Fruit fly (Drosophila melanogaster) whole organism, embryonic: ENCODE results near the gene caps.

Source experiments
- Aef1 ChIP-seq: fragments of 200-800 bp; sonication (Bioruptor generic); IDR thresholded peaks from 3 replicates; pipeline ENCODE4 v1.3.6; 2022; ENCODE audit warnings: missing biosample characterization, missing genetic modification characterization
- Asciz ChIP-seq: fragments of 200-800 bp; sonication (Bioruptor generic); optimal IDR thresholded peaks from 2 replicates; lab custom pipeline; 2017; ENCODE audit warnings: missing biosample characterization, mild to moderate bottlenecking, missing genetic modification characterization, missing genetic modification reagents
- Bdp1 ChIP-seq: fragments of 200-800 bp; sonication (Bioruptor generic); optimal IDR thresholded peaks from 3 replicates; lab custom pipeline; 2016; ENCODE audit warnings: missing biosample characterization, missing genetic modification characterization
- CG1024 ChIP-seq: fragments of 200-800 bp; sonication (Bioruptor generic); IDR thresholded peaks from 2 replicates; pipeline ENCODE4 v1.3.6; 2022; ENCODE audit warnings: missing biosample characterization, missing genetic modification characterization
- CG10959 ChIP-seq: fragments of 200-800 bp; sonication (Bioruptor generic); IDR thresholded peaks from 2 replicates; pipeline ENCODE4 v1.3.6; 2022; ENCODE audit warnings: missing biosample characterization, missing genetic modification characterization
- CG11398 ChIP-seq: fragments of 200-800 bp; sonication (Bioruptor generic); optimal IDR thresholded peaks from 2 replicates; lab custom pipeline; 2016; ENCODE audit warnings: missing biosample characterization, missing genetic modification characterization
- CG14050 ChIP-seq: fragments of 200-800 bp; sonication (Bioruptor generic); IDR thresholded peaks from 3 replicates; pipeline ENCODE4 v1.3.6; 2022; ENCODE audit warnings: missing biosample characterization, missing genetic modification characterization
- CG14965 ChIP-seq: fragments of 200-800 bp; sonication (Bioruptor generic); optimal IDR thresholded peaks from 2 replicates; lab custom pipeline; 2016; ENCODE audit warnings: missing biosample characterization, missing genetic modification characterization, borderline replicate concordance
- CG16815 ChIP-seq: fragments of 200-800 bp; sonication (Bioruptor generic); optimal IDR thresholded peaks from 3 replicates; lab custom pipeline; 2017; ENCODE audit warnings: missing biosample characterization, mild to moderate bottlenecking, missing genetic modification characterization
- CG17186 ChIP-seq: fragments of 200-800 bp; sonication (Bioruptor generic); optimal IDR thresholded peaks from 3 replicates; lab custom pipeline; 2017; ENCODE audit warnings: missing biosample characterization, missing genetic modification reagents, missing genetic modification characterization
- CG17568 ChIP-seq: fragments of 200-800 bp; sonication (Bioruptor generic); optimal IDR thresholded peaks from 2 replicates; lab custom pipeline; 2018; ENCODE audit warnings: missing biosample characterization, mild to moderate bottlenecking, missing genetic modification characterization, moderate library complexity
- CG1832 ChIP-seq: fragments of 200-800 bp; sonication (Bioruptor generic); optimal IDR thresholded peaks from 2 replicates; lab custom pipeline; 2017; ENCODE audit warnings: missing biosample characterization, mild to moderate bottlenecking, missing genetic modification characterization, inconsistent platforms
- CG2202 ChIP-seq: fragments of 200-800 bp; sonication (Bioruptor generic); optimal IDR thresholded peaks from 2 replicates; lab custom pipeline; 2018; ENCODE audit warnings: missing biosample characterization, mild to moderate bottlenecking, missing genetic modification characterization
- CG2889 ChIP-seq: fragments of 200-800 bp; sonication (Bioruptor generic); IDR thresholded peaks from 3 replicates; pipeline ENCODE4 v1.3.6; 2022; ENCODE audit warnings: missing biosample characterization, missing genetic modification characterization
- CG33557 ChIP-seq: fragments of 200-800 bp; sonication (Bioruptor generic); optimal IDR thresholded peaks from 2 replicates; lab custom pipeline; 2019; ENCODE audit warnings: missing biosample characterization, mild to moderate bottlenecking, missing genetic modification characterization, moderate library complexity
- CG5953 ChIP-seq: fragments of 200-800 bp; sonication (Bioruptor generic); IDR thresholded peaks from 2 replicates; pipeline ENCODE4 v1.3.6; 2022; ENCODE audit warnings: missing biosample characterization, missing genetic modification characterization
- CG6791 ChIP-seq: fragments of 200-800 bp; sonication (Bioruptor generic); IDR thresholded peaks from 3 replicates; pipeline ENCODE4 v1.3.6; 2022; ENCODE audit warnings: missing biosample characterization, missing genetic modification characterization; ENCODE audit not compliant: partially characterized antibody
- CoRest ChIP-seq: fragments of 200-800 bp; sonication (Bioruptor generic); optimal IDR thresholded peaks from 3 replicates; lab custom pipeline; 2018; ENCODE audit warnings: missing biosample characterization, mild to moderate bottlenecking, missing genetic modification characterization, moderate library complexity
- H15 ChIP-seq: fragments of 200-800 bp; sonication (Bioruptor generic); IDR thresholded peaks from 3 replicates; pipeline ENCODE4 v1.3.6; 2022; ENCODE audit warnings: missing biosample characterization, missing genetic modification characterization
- Hr3 ChIP-seq: fragments of 200-800 bp; sonication (Bioruptor generic); optimal IDR thresholded peaks from 3 replicates; lab custom pipeline; 2016; ENCODE audit warnings: missing biosample characterization, missing genetic modification characterization
- Oaz ChIP-seq: fragments of 200-800 bp; sonication (Bioruptor generic); IDR thresholded peaks from 2 replicates; pipeline ENCODE4 v1.3.6; 2022; ENCODE audit warnings: missing biosample characterization, missing genetic modification characterization
- Poxn ChIP-seq: fragments of 200-800 bp; sonication (Bioruptor generic); IDR thresholded peaks from 2 replicates; pipeline ENCODE4 v1.3.6; 2022; ENCODE audit warnings: missing biosample characterization, missing genetic modification characterization
- Scr ChIP-seq: fragments of 200-800 bp; sonication (Bioruptor generic); IDR thresholded peaks from 2 replicates; pipeline ENCODE4 v1.3.6; 2022; ENCODE audit warnings: missing biosample characterization, missing genetic modification characterization; ENCODE audit not compliant: partially characterized antibody
- Six4 ChIP-seq: fragments of 200-800 bp; sonication (Bioruptor generic); optimal IDR thresholded peaks from 2 replicates; lab custom pipeline; 2016; ENCODE audit warnings: missing biosample characterization, missing genetic modification characterization
- Sox100B ChIP-seq: fragments of 200-800 bp; sonication (Bioruptor generic); optimal IDR thresholded peaks from 3 replicates; lab custom pipeline; 2018; ENCODE audit warnings: missing biosample characterization, mild to moderate bottlenecking, missing genetic modification characterization
- Sox102F ChIP-seq: fragments of 200-800 bp; sonication (Bioruptor generic); optimal IDR thresholded peaks from 2 replicates; lab custom pipeline; 2018; ENCODE audit warnings: missing biosample characterization, mild to moderate bottlenecking, missing genetic modification characterization, moderate library complexity
- Sry-β ChIP-seq: fragments of 200-800 bp; sonication (Bioruptor generic); optimal IDR thresholded peaks from 2 replicates; lab custom pipeline; 2018; ENCODE audit warnings: missing biosample characterization, mild to moderate bottlenecking, missing genetic modification characterization, moderate library complexity
- Xrp1 ChIP-seq: fragments of 200-800 bp; sonication (Bioruptor generic); IDR thresholded peaks from 2 replicates; pipeline ENCODE4 v1.3.6; 2022; ENCODE audit warnings: missing biosample characterization, missing genetic modification characterization
- amos ChIP-seq: fragments of 200-800 bp; sonication (Bioruptor generic); IDR thresholded peaks from 2 replicates; pipeline ENCODE4 v1.3.6; 2022; ENCODE audit warnings: missing biosample characterization, missing genetic modification characterization; ENCODE audit not compliant: partially characterized antibody
- cas ChIP-seq: fragments of 200-800 bp; sonication (Bioruptor generic); IDR thresholded peaks from 2 replicates; pipeline ENCODE4 v1.3.6; 2022; ENCODE audit warnings: missing biosample characterization, missing genetic modification characterization
- ci ChIP-seq: fragments of 200-800 bp; sonication (Bioruptor generic); IDR thresholded peaks from 3 replicates; pipeline ENCODE4 v1.3.6; 2022; ENCODE audit warnings: missing biosample characterization, missing genetic modification characterization
- croc ChIP-seq: fragments of 200-800 bp; sonication (Bioruptor generic); conservative IDR thresholded peaks from 3 replicates; pipeline ENCODE4 v1.3.6; 2022; ENCODE audit warnings: missing biosample characterization, missing genetic modification characterization
- cwo ChIP-seq: fragments of 200-800 bp; sonication (Bioruptor generic); optimal IDR thresholded peaks from 3 replicates; lab custom pipeline; 2017; ENCODE audit warnings: missing biosample characterization, missing genetic modification characterization, mild to moderate bottlenecking, moderate library complexity, missing genetic modification reagents
- dimm ChIP-seq: fragments of 200-800 bp; sonication (Bioruptor generic); IDR thresholded peaks from 2 replicates; pipeline ENCODE4 v1.3.6; 2022; ENCODE audit warnings: missing biosample characterization, missing genetic modification characterization
- eve ChIP-seq, 2 experiments: fragments of >200 bp; optimal IDR thresholded peaks; 2 replicates each; lab custom pipeline; 2017; ENCODE audit warnings: missing biosample characterization in 2 of 2, missing genetic modification characterization in 2 of 2
- gem ChIP-seq: fragments of 200-800 bp; sonication (Bioruptor generic); optimal IDR thresholded peaks from 2 replicates; lab custom pipeline; 2019; ENCODE audit warnings: missing biosample characterization, mild to moderate bottlenecking, missing genetic modification characterization, moderate library complexity
- grn ChIP-seq: fragments of 200-800 bp; sonication (Bioruptor generic); optimal IDR thresholded peaks from 3 replicates; lab custom pipeline; 2017; ENCODE audit warnings: missing biosample characterization, missing genetic modification characterization
- gt ChIP-seq: fragments of 200-800 bp; sonication (Bioruptor generic); IDR thresholded peaks from 2 replicates; pipeline ENCODE4 v1.3.6; 2022; ENCODE audit warnings: missing biosample characterization, missing genetic modification characterization
- ham ChIP-seq: fragments of 200-800 bp; sonication (Bioruptor generic); IDR thresholded peaks from 2 replicates; pipeline ENCODE4 v1.3.6; 2022; ENCODE audit warnings: missing biosample characterization, missing genetic modification characterization
- nmo ChIP-seq: fragments of 200-800 bp; sonication (Bioruptor generic); optimal IDR thresholded peaks from 2 replicates; lab custom pipeline; 2018; ENCODE audit warnings: missing biosample characterization, mild to moderate bottlenecking, missing genetic modification characterization, moderate library complexity
- pho ChIP-seq: fragments of 200-800 bp; sonication (Bioruptor generic); optimal IDR thresholded peaks from 2 replicates; lab custom pipeline; 2016; ENCODE audit warnings: missing biosample characterization, missing genetic modification characterization
- pros ChIP-seq: fragments of 200-800 bp; sonication (Bioruptor generic); optimal IDR thresholded peaks from 3 replicates; lab custom pipeline; 2019; ENCODE audit warnings: missing biosample characterization, mild to moderate bottlenecking, missing genetic modification characterization, moderate library complexity
- pum ChIP-seq: fragments of 200-800 bp; sonication (Bioruptor generic); optimal IDR thresholded peaks from 2 replicates; lab custom pipeline; 2016; ENCODE audit warnings: missing biosample characterization, missing genetic modification characterization
- pzg ChIP-seq: fragments of 200-800 bp; sonication (Bioruptor generic); optimal IDR thresholded peaks from 3 replicates; lab custom pipeline; 2018; ENCODE audit warnings: missing biosample characterization, mild to moderate bottlenecking, missing genetic modification characterization, moderate library complexity
- repo ChIP-seq: fragments of 200-800 bp; sonication (Bioruptor generic); optimal IDR thresholded peaks from 2 replicates; lab custom pipeline; 2016; ENCODE audit warnings: missing biosample characterization, missing genetic modification characterization
- schlank ChIP-seq: fragments of 200-800 bp; sonication (Bioruptor generic); optimal IDR thresholded peaks from 2 replicates; lab custom pipeline; 2018; ENCODE audit warnings: missing biosample characterization, mild to moderate bottlenecking, missing genetic modification characterization
- slbo ChIP-seq: fragments of 200-800 bp; sonication (Bioruptor generic); IDR thresholded peaks from 2 replicates; pipeline ENCODE4 v1.3.6; 2022; ENCODE audit warnings: missing biosample characterization, missing genetic modification characterization
- slou ChIP-seq: fragments of 200-800 bp; sonication (Bioruptor generic); optimal IDR thresholded peaks from 3 replicates; lab custom pipeline; 2016; ENCODE audit warnings: missing biosample characterization, missing genetic modification characterization
- tap ChIP-seq: fragments of 200-800 bp; optimal IDR thresholded peaks from 3 replicates; lab custom pipeline; 2019; ENCODE audit warnings: missing biosample characterization, mild to moderate bottlenecking, missing genetic modification characterization, moderate library complexity
- vfl ChIP-seq: fragments of 200-800 bp; sonication (Bioruptor generic); optimal IDR thresholded peaks from 2 replicates; lab custom pipeline; 2016; ENCODE audit warnings: missing biosample characterization, missing genetic modification characterization

caps gene

DNA sequence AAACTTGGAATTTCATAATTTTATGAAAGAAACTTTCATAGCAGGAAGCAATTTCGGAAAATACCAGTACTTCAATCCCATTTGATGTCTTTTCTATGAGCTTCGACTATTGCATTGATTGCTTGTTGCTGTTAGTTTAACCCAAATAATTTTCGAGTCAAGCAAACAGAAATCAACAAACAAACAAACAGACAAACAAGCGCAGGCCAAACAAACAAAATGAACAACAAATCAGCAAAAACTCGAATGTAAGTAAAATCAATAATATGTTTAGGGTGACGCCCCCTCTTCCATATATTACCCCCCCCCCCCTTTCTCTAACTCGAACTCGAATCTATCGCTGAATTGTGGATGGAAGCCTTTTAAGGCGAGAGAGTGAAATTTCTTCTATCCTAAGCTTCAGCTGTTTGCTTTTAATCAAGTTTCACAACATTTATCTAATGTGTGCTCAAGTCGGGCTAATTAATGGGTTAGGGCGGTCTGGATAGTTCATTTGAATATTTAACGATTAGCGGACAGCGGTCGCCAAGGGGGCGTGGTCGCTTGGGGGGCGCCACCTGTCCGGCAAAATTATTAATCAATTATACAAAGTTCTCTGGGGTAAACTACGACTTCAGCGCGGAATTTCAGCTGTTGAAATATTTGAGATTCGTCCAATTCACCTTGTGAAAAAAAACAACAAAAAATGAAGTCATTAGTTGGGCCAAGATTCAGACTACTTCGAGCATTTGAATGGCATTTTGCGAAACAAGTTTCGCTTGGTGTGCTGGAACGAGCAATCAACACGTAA is 7.2 kb downstream of the caps start (continued):
- no peak for TF ChIP-seq schlank (tag; lab: Kevin White, UChicago)
- TF ChIP-seq Sox102F (GFP tag; lab: Kevin White, UChicago) = peak; percentile 76
- TF ChIP-seq Sry-β (GFP tag; lab: Kevin White, UChicago) = peak; percentile 64
- TF ChIP-seq Hr3 (GFP tag; lab: Kevin White, UChicago) = no peak
- TF ChIP-seq CG14050 (GFP tag; lab: Robert Waterston, UW) = no peak
- TF ChIP-seq CG17568 (GFP tag; lab: Kevin White, UChicago) = peak; percentile 86
- no peak for TF ChIP-seq slou
- TF ChIP-seq vfl (GFP tag; lab: Kevin White, UChicago) = no peak
- TF ChIP-seq tap (tag; lab: Kevin White, UChicago) = peak; percentile 71
- peak; percentile 42 for TF ChIP-seq pum (GFP tag; lab: Kevin White, UChicago)
- no peak for TF ChIP-seq Aef1 (GFP tag; lab: Robert Waterston, UW)
- no peak for TF ChIP-seq dimm (GFP tag; lab: Robert Waterston, UW)
- no peak for TF ChIP-seq slbo (GFP tag; lab: Robert Waterston, UW)
- no peak for TF ChIP-seq ham (GFP tag; lab: Robert Waterston, UW)
- TF ChIP-seq CG2889 (GFP tag; lab: Robert Waterston, UW) = no peak
- TF ChIP-seq pho (GFP tag; lab: Kevin White, UChicago) = no peak
- TF ChIP-seq cas (GFP tag; lab: Robert Waterston, UW) = no peak
- peak; percentile 51 for TF ChIP-seq CG14965 (GFP tag; lab: Kevin White, UChicago)
- TF ChIP-seq CG17186 (GFP tag; lab: Kevin White, UChicago) = peak; percentile 76
- TF ChIP-seq CG11398 (GFP tag; lab: Kevin White, UChicago) = peak; percentile 70
- peak; percentile 37 for TF ChIP-seq Bdp1 (GFP tag; lab: Kevin White, UChicago)
- peak; percentile 71 for TF ChIP-seq Six4 (GFP tag; lab: Kevin White, UChicago)
- TF ChIP-seq Xrp1 (GFP tag; lab: Robert Waterston, UW) = peak; percentile 87
- no peak for TF ChIP-seq Scr (GFP tag; lab: Robert Waterston, UW)
- no peak for TF ChIP-seq amos
- peak; percentile 53; the same call in 1 of the 2 replicates for TF ChIP-seq CG5953 (GFP tag; lab: Robert Waterston, UW)
- no peak for TF ChIP-seq CG16815
- no peak for TF ChIP-seq CG1832 (GFP tag; lab: Kevin White, UChicago)
- TF ChIP-seq pzg (GFP tag; lab: Kevin White, UChicago) = no peak
- TF ChIP-seq gem (tag; lab: Kevin White, UChicago) = peak; percentile 77
- TF ChIP-seq CG2202 (tag; lab: Kevin White, UChicago) = peak; percentile 94
- TF ChIP-seq Oaz (GFP tag; lab: Robert Waterston, UW) = no peak
- no peak for TF ChIP-seq gt (GFP tag; lab: Robert Waterston, UW)
- TF ChIP-seq Asciz (GFP tag; lab: Kevin White, UChicago) = peak; percentile 97
- peak; percentile 74 for TF ChIP-seq repo (GFP tag; lab: Kevin White, UChicago)
- TF ChIP-seq CG1024 (GFP tag; lab: Robert Waterston, UW) = peak; percentile 79
- no peak for TF ChIP-seq pros (GFP tag; lab: Kevin White, UChicago)
- peak; percentile 45 for TF ChIP-seq CoRest
- TF ChIP-seq CG10959 (GFP tag; lab: Robert Waterston, UW) = peak; percentile 53; the same call in 1 of the 2 replicates
- peak; percentile 92 for TF ChIP-seq ci (GFP tag; lab: Robert Waterston, UW)
- no peak for TF ChIP-seq eve (GFP tag; optimal IDR thresholded peaks at IDR 0.05; lab: Kevin White, UChicago)
- peak; percentile 25 for TF ChIP-seq cwo (GFP tag; lab: Kevin White, UChicago)
- peak; percentile 26 for TF ChIP-seq nmo (GFP tag; lab: Kevin White, UChicago)
- TF ChIP-seq croc (GFP tag; lab: Robert Waterston, UW) = 0 out of 3 replicates have a peak, but pooled peaks have one; percentile 17
- TF ChIP-seq CG6791 (GFP tag; lab: Robert Waterston, UW) = no peak
- no peak for TF ChIP-seq H15 (GFP tag; lab: Robert Waterston, UW)
- TF ChIP-seq Sox100B (GFP tag; lab: Kevin White, UChicago) = peak; percentile 84
- peak; percentile 71 for TF ChIP-seq grn
- no peak for TF ChIP-seq Poxn (GFP tag; lab: Robert Waterston, UW)
- TF ChIP-seq CG33557 (GFP tag; lab: Kevin White, UChicago) = peak; percentile 82
